Fruit fly (Drosophila melanogaster) whole organism, embryonic: Measurements from ENCODE around the gene Tsp29Fb.

ENCODE experiments used
- BEAF-32 ChIP-seq: fragments of 200-800 bp; sonication (Bioruptor generic); optimal IDR thresholded peaks from 3 replicates; lab custom pipeline; 2017; ENCODE audit warnings: missing biosample characterization, missing genetic modification characterization, mild to moderate bottlenecking, moderate library complexity, missing genetic modification reagents
- CG1024 ChIP-seq: fragments of 200-800 bp; sonication (Bioruptor generic); IDR thresholded peaks from 2 replicates; pipeline ENCODE4 v1.3.6; 2022; ENCODE audit warnings: missing biosample characterization, missing genetic modification characterization
- CG10565 ChIP-seq: fragments of 200-800 bp; sonication (Bioruptor generic); optimal IDR thresholded peaks from 3 replicates; lab custom pipeline; 2016; ENCODE audit warnings: missing biosample characterization, mild to moderate bottlenecking, missing genetic modification characterization
- CG11085 ChIP-seq: fragments of 200-800 bp; sonication (Bioruptor generic); IDR thresholded peaks from 2 replicates; pipeline ENCODE4 v1.3.6; 2022; ENCODE audit warnings: missing biosample characterization, missing genetic modification characterization
- CG12071 ChIP-seq: fragments of 200-800 bp; sonication (Bioruptor generic); optimal IDR thresholded peaks from 3 replicates; lab custom pipeline; 2018; ENCODE audit warnings: missing biosample characterization, mild to moderate bottlenecking, missing genetic modification characterization
- CG12942 ChIP-seq: fragments of 200-800 bp; sonication (Bioruptor generic); optimal IDR thresholded peaks from 3 replicates; lab custom pipeline; 2016; ENCODE audit warnings: missing biosample characterization, missing genetic modification characterization
- CG14667 ChIP-seq: fragments of 200-800 bp; sonication (Bioruptor generic); IDR thresholded peaks from 2 replicates; pipeline ENCODE4 v1.3.6; 2022; ENCODE audit warnings: missing biosample characterization, missing genetic modification characterization
- CG15269 ChIP-seq: fragments of 200-800 bp; sonication (Bioruptor generic); optimal IDR thresholded peaks from 2 replicates; lab custom pipeline; 2018; ENCODE audit warnings: missing biosample characterization, mild to moderate bottlenecking, missing genetic modification characterization, moderate library complexity
- CG17328 ChIP-seq: fragments of 200-800 bp; sonication (Bioruptor generic); IDR thresholded peaks from 2 replicates; pipeline ENCODE4 v1.3.6; 2022; ENCODE audit warnings: missing biosample characterization, missing genetic modification characterization
- CG18262 ChIP-seq: fragments of 200-800 bp; optimal IDR thresholded peaks from 3 replicates; lab custom pipeline; 2019; ENCODE audit warnings: missing biosample characterization, mild to moderate bottlenecking, missing genetic modification characterization, moderate library complexity
- CG2116 ChIP-seq: fragments of 200-800 bp; sonication (Bioruptor generic); optimal IDR thresholded peaks from 3 replicates; lab custom pipeline; 2018; ENCODE audit warnings: missing biosample characterization, mild to moderate bottlenecking, missing genetic modification characterization
- CG30020 ChIP-seq: fragments of 200-800 bp; optimal IDR thresholded peaks from 2 replicates; lab custom pipeline; 2019; ENCODE audit warnings: missing biosample characterization, mild to moderate bottlenecking, missing genetic modification characterization, moderate library complexity
- CG32767 ChIP-seq: fragments of 200-800 bp; sonication (Bioruptor generic); IDR thresholded peaks from 2 replicates; pipeline ENCODE4 v1.3.6; 2022; ENCODE audit warnings: missing biosample characterization, missing genetic modification characterization
- CG34224 ChIP-seq: fragments of 200-800 bp; sonication (Bioruptor generic); IDR thresholded peaks from 3 replicates; pipeline ENCODE4 v1.3.6; 2022; ENCODE audit warnings: missing biosample characterization, missing genetic modification characterization; ENCODE audit not compliant: partially characterized antibody
- CG34376 ChIP-seq: fragments of 200-800 bp; sonication (Bioruptor generic); optimal IDR thresholded peaks from 2 replicates; lab custom pipeline; 2018; ENCODE audit warnings: missing biosample characterization, mild to moderate bottlenecking, missing genetic modification characterization
- CG34422 ChIP-seq: fragments of 200-800 bp; sonication (Bioruptor generic); IDR thresholded peaks from 3 replicates; pipeline ENCODE4 v1.3.6; 2022; ENCODE audit warnings: missing biosample characterization, missing genetic modification characterization
- CG3847 ChIP-seq: fragments of 200-800 bp; sonication (Bioruptor generic); IDR thresholded peaks from 2 replicates; pipeline ENCODE4 v1.3.6; 2022; ENCODE audit warnings: missing biosample characterization, missing genetic modification characterization
- CG3995 ChIP-seq: fragments of 200-800 bp; sonication (Bioruptor generic); optimal IDR thresholded peaks from 3 replicates; lab custom pipeline; 2016; ENCODE audit warnings: missing biosample characterization, missing genetic modification characterization
- CG4360 ChIP-seq: fragments of 200-800 bp; sonication (Bioruptor generic); IDR thresholded peaks from 2 replicates; pipeline ENCODE4 v1.3.6; 2022; ENCODE audit warnings: missing biosample characterization, missing genetic modification characterization
- CG4730 ChIP-seq: fragments of 200-800 bp; sonication (Bioruptor generic); IDR thresholded peaks from 2 replicates; pipeline ENCODE4 v1.3.6; 2022; ENCODE audit warnings: missing biosample characterization, missing genetic modification characterization
- CG6654 ChIP-seq: fragments of 200-800 bp; sonication (Bioruptor generic); optimal IDR thresholded peaks from 2 replicates; lab custom pipeline; 2017; ENCODE audit warnings: missing biosample characterization, mild to moderate bottlenecking, missing genetic modification characterization
- CG6854 ChIP-seq: fragments of 200-800 bp; sonication (Bioruptor generic); optimal IDR thresholded peaks from 3 replicates; lab custom pipeline; 2017; ENCODE audit warnings: missing biosample characterization, mild to moderate bottlenecking, missing genetic modification characterization
- CG7372 ChIP-seq: fragments of 200-800 bp; sonication (Bioruptor generic); IDR thresholded peaks from 2 replicates; pipeline ENCODE4 v1.3.6; 2022; ENCODE audit warnings: missing biosample characterization, missing genetic modification characterization
- CG8089 ChIP-seq: fragments of 200-800 bp; sonication (Bioruptor generic); optimal IDR thresholded peaks from 3 replicates; lab custom pipeline; 2016; ENCODE audit warnings: missing biosample characterization, missing genetic modification characterization
- CG8478 ChIP-seq: fragments of >200 bp; optimal IDR thresholded peaks from 2 replicates; lab custom pipeline; 2018
- CHES-1-like ChIP-seq: fragments of 200-800 bp; sonication (Bioruptor generic); optimal IDR thresholded peaks from 2 replicates; lab custom pipeline; 2016; ENCODE audit warnings: missing biosample characterization, missing genetic modification characterization
- Hr78 ChIP-seq, 2 experiments: fragments of 200-800 bp in 1 of 2; fragments of >200 bp in 1 of 2; sonication (Bioruptor generic) in 1 of 2; optimal IDR thresholded peaks; 2 replicates each; lab custom pipeline; 2017 to 2019; ENCODE audit warnings: missing biosample characterization in 2 of 2, missing genetic modification characterization in 2 of 2, mild to moderate bottlenecking in 1 of 2, moderate library complexity in 1 of 2
- Jarid2 ChIP-seq: fragments of 200-800 bp; sonication (Bioruptor generic); optimal IDR thresholded peaks from 3 replicates; lab custom pipeline; 2017; ENCODE audit warnings: mild to moderate bottlenecking, missing biosample characterization, missing genetic modification reagents, missing genetic modification characterization
- Ravus ChIP-seq: fragments of 200-800 bp; sonication (Bioruptor generic); IDR thresholded peaks from 2 replicates; pipeline ENCODE4 v1.3.6; 2022; ENCODE audit warnings: missing biosample characterization, missing genetic modification characterization
- Sox102F ChIP-seq: fragments of 200-800 bp; sonication (Bioruptor generic); optimal IDR thresholded peaks from 2 replicates; lab custom pipeline; 2018; ENCODE audit warnings: missing biosample characterization, mild to moderate bottlenecking, missing genetic modification characterization, moderate library complexity
- al ChIP-seq: fragments of 200-800 bp; sonication (Bioruptor generic); IDR thresholded peaks from 2 replicates; pipeline ENCODE4 v1.3.6; 2022; ENCODE audit warnings: missing biosample characterization, missing genetic modification characterization
- amos ChIP-seq: fragments of 200-800 bp; sonication (Bioruptor generic); IDR thresholded peaks from 2 replicates; pipeline ENCODE4 v1.3.6; 2022; ENCODE audit warnings: missing biosample characterization, missing genetic modification characterization; ENCODE audit not compliant: partially characterized antibody
- ase ChIP-seq: fragments of 200-800 bp; sonication (Bioruptor generic); IDR thresholded peaks from 3 replicates; pipeline ENCODE4 v1.3.6; 2022; ENCODE audit warnings: missing biosample characterization, missing genetic modification characterization
- bbx ChIP-seq: fragments of 200-800 bp; sonication (Bioruptor generic); IDR thresholded peaks from 2 replicates; pipeline ENCODE4 v1.3.6; 2022; ENCODE audit warnings: missing biosample characterization, missing genetic modification characterization; ENCODE audit not compliant: partially characterized antibody
- ems ChIP-seq: fragments of 200-800 bp; sonication (Bioruptor generic); optimal IDR thresholded peaks from 3 replicates; lab custom pipeline; 2016; ENCODE audit warnings: missing biosample characterization, missing genetic modification characterization
- gce ChIP-seq: fragments of 200-800 bp; sonication (Bioruptor generic); IDR thresholded peaks from 3 replicates; pipeline ENCODE4 v1.3.6; 2022; ENCODE audit warnings: missing biosample characterization, missing genetic modification characterization
- gem ChIP-seq: fragments of 200-800 bp; sonication (Bioruptor generic); optimal IDR thresholded peaks from 2 replicates; lab custom pipeline; 2019; ENCODE audit warnings: missing biosample characterization, mild to moderate bottlenecking, missing genetic modification characterization, moderate library complexity
- grn ChIP-seq: fragments of 200-800 bp; sonication (Bioruptor generic); optimal IDR thresholded peaks from 3 replicates; lab custom pipeline; 2017; ENCODE audit warnings: missing biosample characterization, missing genetic modification characterization
- gsb-n ChIP-seq: fragments of 200-800 bp; sonication (Bioruptor generic); optimal IDR thresholded peaks from 3 replicates; lab custom pipeline; 2018; ENCODE audit warnings: missing biosample characterization, mild to moderate bottlenecking, missing genetic modification characterization
- hkb ChIP-seq, 2 experiments: fragments of 200-800 bp in 1 of 2; fragments of >200 bp in 1 of 2; sonication (Bioruptor generic) in 1 of 2; IDR thresholded peaks in 1 of 2; optimal IDR thresholded peaks in 1 of 2; 2 replicates each; pipeline versions ENCODE4 v1.3.6 to Lab custom; 2017 to 2022; ENCODE audit warnings: missing biosample characterization in 1 of 2, missing genetic modification characterization in 1 of 2
- nerfin-1 ChIP-seq: fragments of 200-800 bp; sonication (Bioruptor generic); optimal IDR thresholded peaks from 3 replicates; lab custom pipeline; 2019; ENCODE audit warnings: missing biosample characterization, mild to moderate bottlenecking, missing genetic modification characterization, moderate library complexity
- pb ChIP-seq: fragments of 200-800 bp; sonication (Bioruptor generic); optimal IDR thresholded peaks from 3 replicates; lab custom pipeline; 2016; ENCODE audit warnings: missing biosample characterization, missing genetic modification characterization
- phol ChIP-seq: fragments of 200-800 bp; sonication (Bioruptor generic); optimal IDR thresholded peaks from 3 replicates; lab custom pipeline; 2018; ENCODE audit warnings: missing biosample characterization, mild to moderate bottlenecking, missing genetic modification characterization, moderate library complexity
- scrt ChIP-seq: fragments of 200-800 bp; sonication (Bioruptor generic); optimal IDR thresholded peaks from 2 replicates; lab custom pipeline; 2018; ENCODE audit warnings: missing biosample characterization, mild to moderate bottlenecking, missing genetic modification characterization, moderate library complexity
- sim ChIP-seq: fragments of 200-800 bp; sonication (Bioruptor generic); IDR thresholded peaks from 2 replicates; pipeline ENCODE4 v1.3.6; 2022; ENCODE audit warnings: missing biosample characterization, missing genetic modification characterization
- slou ChIP-seq: fragments of 200-800 bp; sonication (Bioruptor generic); optimal IDR thresholded peaks from 3 replicates; lab custom pipeline; 2016; ENCODE audit warnings: missing biosample characterization, missing genetic modification characterization
- stwl ChIP-seq: fragments of 200-800 bp; sonication (Bioruptor generic); optimal IDR thresholded peaks from 3 replicates; lab custom pipeline; 2018; ENCODE audit warnings: missing biosample characterization, mild to moderate bottlenecking, missing genetic modification characterization, moderate library complexity
- tgo ChIP-seq: fragments of 200-800 bp; sonication (Bioruptor generic); IDR thresholded peaks from 3 replicates; pipeline ENCODE4 v1.3.6; 2022; ENCODE audit warnings: missing biosample characterization, missing genetic modification characterization
- tin ChIP-seq: fragments of 200-800 bp; sonication (Bioruptor generic); optimal IDR thresholded peaks from 3 replicates; lab custom pipeline; 2016; ENCODE audit warnings: missing biosample characterization, missing genetic modification characterization

Tsp29Fb gene

DNA sequence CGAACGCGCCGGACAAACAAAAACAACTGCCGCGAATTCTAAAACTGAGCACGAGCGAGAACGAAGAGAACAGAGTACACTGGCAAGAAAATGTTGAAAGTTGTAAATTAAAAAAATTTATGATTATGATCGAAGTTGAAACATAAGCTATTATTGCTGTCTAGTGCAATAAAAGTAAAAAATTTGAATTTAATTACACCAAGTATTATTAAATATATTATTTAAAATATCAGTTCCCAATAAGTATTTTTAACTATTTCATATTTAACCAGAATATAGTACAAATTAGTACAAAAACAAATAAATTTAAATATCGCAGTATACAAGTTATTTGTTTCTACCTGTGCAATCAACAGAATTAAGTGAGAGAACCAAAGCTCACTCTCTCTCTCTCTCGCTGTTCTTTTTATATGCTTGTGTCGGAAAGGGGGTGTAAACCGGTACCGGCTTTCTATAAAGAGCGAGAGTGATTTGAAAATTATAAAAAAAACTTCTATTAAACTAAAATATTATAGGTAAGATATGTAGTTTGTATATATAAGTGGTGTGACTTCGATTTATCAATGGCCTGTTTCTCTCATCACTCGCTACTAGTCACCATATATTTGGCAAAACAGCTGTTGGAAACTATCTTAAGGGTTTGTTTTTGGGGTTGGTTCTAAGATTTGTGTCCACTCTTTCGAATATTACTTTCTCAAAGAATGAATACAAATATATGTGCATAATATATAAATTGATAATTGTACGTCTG is 14.2 kb downstream of the Tsp29Fb start, which contains the start of gene C1GalTA (continued):
- TF ChIP-seq gsb-n (tag; lab: Kevin White, UChicago) (peak; percentile 99), CG30020 (tag; lab: Kevin White, UChicago) (peak; percentile 92), CG4730 (GFP tag; lab: Robert Waterston, UW) (peak; percentile 93), CHES-1-like (GFP tag; lab: Kevin White, UChicago) (peak; percentile 78), CG14667 (GFP tag; lab: Robert Waterston, UW) (peak; percentile 94; the same call in 1 of the 2 replicates), phol (tag; lab: Kevin White, UChicago) (peak; percentile 99), hkb (optimal IDR thresholded peaks at IDR 0.05; lab: Kevin White, UChicago) (no peak), hkb (GFP tag; IDR thresholded peaks at IDR 0.05; lab: Robert Waterston, UW) (peak; percentile 96), CG4360 (GFP tag; lab: Robert Waterston, UW) (peak; percentile 62; the same call in 1 of the 2 replicates), Hr78 (GFP tag; optimal IDR thresholded peaks at IDR 0.05; lab: Kevin White, UChicago) (peak in 1 of 2 experiments; percentile 94), CG12942 (GFP tag; lab: Kevin White, UChicago) (peak; percentile 92), CG34422 (GFP tag; lab: Robert Waterston, UW) (peak; percentile 96), ase (peak; percentile 91), Ravus (GFP tag; lab: Robert Waterston, UW) (peak; percentile 86), CG6854 (GFP tag; lab: Kevin White, UChicago) (peak; percentile 98), gce (peak; percentile 95), grn (peak; percentile 64), CG34376 (GFP tag; lab: Kevin White, UChicago) (peak; percentile 93), Jarid2 (GFP tag; lab: Kevin White, UChicago) (peak; percentile 89), CG15269 (tag; lab: Kevin White, UChicago) (peak; percentile 99), slou (GFP tag; lab: Kevin White, UChicago) (peak; percentile 94), ems (GFP tag; lab: Kevin White, UChicago) (peak; percentile 64), gem (tag; lab: Kevin White, UChicago) (peak; percentile 100), tgo (GFP tag; lab: Robert Waterston, UW) (peak; percentile 98), CG7372 (GFP tag; lab: Robert Waterston, UW) (peak; percentile 95), Sox102F (peak; percentile 98), sim (GFP tag; lab: Robert Waterston, UW) (peak; percentile 96), BEAF-32 (GFP tag; lab: Kevin White, UChicago) (no peak), bbx (no peak), CG1024 (GFP tag; lab: Robert Waterston, UW) (peak; percentile 76), amos (GFP tag; lab: Robert Waterston, UW) (no peak), scrt (GFP tag; lab: Kevin White, UChicago) (peak; percentile 94), pb (GFP tag; lab: Kevin White, UChicago) (peak; percentile 11), al (peak; percentile 93), CG8478 (lab: Kevin White, UChicago) (no peak), CG34224 (no peak), nerfin-1 (tag; lab: Kevin White, UChicago) (peak; percentile 98), CG10565 (peak; percentile 26), CG8089 (GFP tag; lab: Kevin White, UChicago) (peak; percentile 62), CG32767 (GFP tag; lab: Robert Waterston, UW) (peak; percentile 96), tin (peak; percentile 92), CG12071 (peak; percentile 80), CG17328 (GFP tag; lab: Robert Waterston, UW) (peak; percentile 96), CG2116 (GFP tag; lab: Kevin White, UChicago) (peak; percentile 84), CG18262 (tag; lab: Kevin White, UChicago) (peak; percentile 100), CG3847 (GFP tag; lab: Robert Waterston, UW) (peak; percentile 92), CG11085 (GFP tag; lab: Robert Waterston, UW) (peak; percentile 93), stwl (peak; percentile 67), CG6654 (GFP tag; lab: Kevin White, UChicago) (peak; percentile 85), CG3995 (GFP tag; lab: Kevin White, UChicago) (peak; percentile 43)
